Worm (Caenorhabditis elegans) whole organism, L4 larva: ENCODE results near the gene odr-7.

ENCODE experiments used
- F10B5.3 ChIP-seq: sonication (generic microtip); optimal IDR thresholded peaks from 2 replicates; lab custom pipeline; 2016; ENCODE audit warnings: mild to moderate bottlenecking, missing genetic modification characterization, missing compliant biosample characterization
- F37D6.2 ChIP-seq: sonication (generic microtip); optimal IDR thresholded peaks from 2 replicates; lab custom pipeline; 2016; ENCODE audit warnings: mild to moderate bottlenecking, missing genetic modification characterization, missing compliant biosample characterization
- F49E8.2 ChIP-seq: sonication (generic microtip); optimal IDR thresholded peaks from 2 replicates; lab custom pipeline; 2016; ENCODE audit warnings: missing compliant biosample characterization, mild to moderate bottlenecking, missing genetic modification characterization, borderline replicate concordance
- R02D3.7 ChIP-seq: fragments of 150-350 bp; sonication (generic microtip); optimal IDR thresholded peaks from 3 replicates; lab custom pipeline; 2014; ENCODE audit warnings: missing biosample characterization, missing genetic modification characterization
- Y48G9A.11 ChIP-seq: fragments of 200-800 bp; sonication (Bioruptor generic); IDR thresholded peaks from 2 replicates; pipeline ENCODE4 v1.3.6; 2022; ENCODE audit warnings: missing genetic modification reagents, missing genetic modification characterization, missing compliant biosample characterization
- aha-1 ChIP-seq: fragments of 150-350 bp; peaks from one replicate; lab custom pipeline; 2014; ENCODE audit warnings: missing biosample characterization, missing genetic modification characterization
- ama-1 ChIP-seq: fragments of 150-350 bp; optimal IDR thresholded peaks from 2 replicates; lab custom pipeline; 2014; ENCODE audit warnings: inconsistent platforms, mixed read lengths
- attf-4 ChIP-seq: sonication (generic microtip); optimal IDR thresholded peaks from 3 replicates; lab custom pipeline; 2017; ENCODE audit warnings: missing biosample characterization, missing genetic modification characterization
- ceh-28 ChIP-seq: fragments of 150-350 bp; optimal IDR thresholded peaks from 2 replicates; lab custom pipeline; 2014; ENCODE audit warnings: missing biosample characterization, missing genetic modification reagents, missing genetic modification characterization
- ceh-44 ChIP-seq: fragments of 200-800 bp; sonication (Bioruptor generic); IDR thresholded peaks from 2 replicates; pipeline ENCODE4 v1.3.6; 2022; ENCODE audit warnings: missing genetic modification reagents, missing genetic modification characterization, missing compliant biosample characterization
- ceh-62 ChIP-seq: sonication (generic microtip); optimal IDR thresholded peaks from 2 replicates; lab custom pipeline; 2017; ENCODE audit warnings: missing biosample characterization, missing genetic modification characterization
- cey-2 ChIP-seq: sonication (generic microtip); optimal IDR thresholded peaks from 3 replicates; lab custom pipeline; 2017; ENCODE audit warnings: missing genetic modification characterization, mild to moderate bottlenecking, missing compliant biosample characterization, antibody characterized with exemption, borderline replicate concordance; ENCODE audit not compliant: insufficient read depth
- ctbp-1 ChIP-seq: fragments of 200-800 bp; sonication (Bioruptor generic); IDR thresholded peaks from 2 replicates; pipeline ENCODE4 v1.3.6; 2022; ENCODE audit warnings: missing genetic modification reagents, missing genetic modification characterization, missing compliant biosample characterization
- daf-12 ChIP-seq: fragments of 150-350 bp; optimal IDR thresholded peaks from 2 replicates; lab custom pipeline; 2014; ENCODE audit warnings: missing biosample characterization, missing genetic modification reagents, missing genetic modification characterization
- daf-19 ChIP-seq: fragments of 200-800 bp; sonication (Bioruptor generic); conservative IDR thresholded peaks from 2 replicates; pipeline ENCODE4 v1.3.6; 2022; ENCODE audit warnings: missing genetic modification characterization, missing compliant biosample characterization
- dmd-6 ChIP-seq: fragments of 200-800 bp; sonication (Bioruptor generic); IDR thresholded peaks from 2 replicates; pipeline ENCODE4 v1.3.6; 2022; ENCODE audit warnings: missing genetic modification reagents, missing genetic modification characterization, missing compliant biosample characterization
- dmd-9 ChIP-seq: fragments of 200-800 bp; sonication (Bioruptor generic); IDR thresholded peaks from 2 replicates; pipeline ENCODE4 v1.3.6; 2022; ENCODE audit warnings: missing genetic modification reagents, missing genetic modification characterization, missing compliant biosample characterization
- fkh-10 ChIP-seq: fragments of 150-350 bp; optimal IDR thresholded peaks from 2 replicates; lab custom pipeline; 2014; ENCODE audit warnings: missing biosample characterization, missing genetic modification reagents, missing genetic modification characterization
- fos-1 ChIP-seq: fragments of 150-350 bp; optimal IDR thresholded peaks from 2 replicates; lab custom pipeline; 2014; ENCODE audit warnings: missing biosample characterization, missing genetic modification characterization
- hif-1 ChIP-seq, 2 experiments: sonication (generic microtip); optimal IDR thresholded peaks; 2 replicates each; lab custom pipeline; 2016 to 2017; ENCODE audit warnings: missing compliant biosample characterization in 2 of 2, missing genetic modification characterization in 2 of 2, missing genetic modification reagents in 2 of 2, missing genotype in 2 of 2, mild to moderate bottlenecking in 1 of 2
- hlh-11 ChIP-seq: fragments of 200-800 bp; sonication (Bioruptor generic); optimal IDR thresholded peaks from 2 replicates; lab custom pipeline; 2018; ENCODE audit warnings: mild to moderate bottlenecking, missing genetic modification characterization, missing compliant biosample characterization
- hlh-30 ChIP-seq: sonication (generic microtip); optimal IDR thresholded peaks from 2 replicates; lab custom pipeline; 2017; ENCODE audit warnings: antibody characterized with exemption, mild to moderate bottlenecking, missing genetic modification characterization, missing compliant biosample characterization; ENCODE audit not compliant: insufficient read depth
- hmg-1.1 ChIP-seq: fragments of 200-800 bp; sonication (Bioruptor generic); IDR thresholded peaks from 2 replicates; pipeline ENCODE4 v1.3.6; 2022; ENCODE audit warnings: missing genetic modification reagents, missing genetic modification characterization, missing compliant biosample characterization
- lim-7 ChIP-seq: fragments of 200-800 bp; sonication (Bioruptor generic); IDR thresholded peaks from 2 replicates; pipeline ENCODE4 v1.3.6; 2022; ENCODE audit warnings: missing genetic modification characterization, missing compliant biosample characterization
- lin-1 ChIP-seq: fragments of 200-800 bp; sonication (Bioruptor generic); IDR thresholded peaks from 2 replicates; pipeline ENCODE4 v1.3.6; 2022; ENCODE audit warnings: missing genetic modification reagents, missing genetic modification characterization, missing compliant biosample characterization
- lin-13 ChIP-seq: fragments of 150-350 bp; optimal IDR thresholded peaks from 2 replicates; lab custom pipeline; 2014; ENCODE audit warnings: missing biosample characterization, missing genetic modification reagents, missing genetic modification characterization
- lin-29 ChIP-seq: fragments of 200-800 bp; sonication (Bioruptor generic); IDR thresholded peaks from 2 replicates; pipeline ENCODE4 v1.3.6; 2022; ENCODE audit warnings: missing genetic modification reagents, missing genetic modification characterization, missing compliant biosample characterization
- lin-38 ChIP-seq: fragments of 200-800 bp; sonication (Bioruptor generic); IDR thresholded peaks from 2 replicates; pipeline ENCODE4 v1.3.6; 2022; ENCODE audit warnings: missing genetic modification reagents, missing genetic modification characterization, missing compliant biosample characterization
- lin-39 ChIP-seq: fragments of 150-350 bp; optimal IDR thresholded peaks from 2 replicates; lab custom pipeline; 2014; ENCODE audit warnings: missing biosample characterization, missing genetic modification reagents, missing genetic modification characterization
- lsy-2 ChIP-seq, 2 experiments: fragments of 150-350 bp in 1 of 2; sonication (generic microtip) in 1 of 2; optimal IDR thresholded peaks; 2 replicates each; lab custom pipeline; 2014 to 2017; ENCODE audit warnings: missing biosample characterization in 2 of 2, missing genetic modification characterization in 2 of 2
- madf-5 ChIP-seq, 2 experiments: fragments of 200-800 bp; sonication (Bioruptor generic); IDR thresholded peaks; 2 replicates each; pipeline ENCODE4 v1.3.6; 2022; ENCODE audit warnings: missing compliant biosample characterization in 2 of 2, missing genetic modification characterization in 2 of 2
- madf-9 ChIP-seq: fragments of 200-800 bp; sonication (Bioruptor generic); conservative IDR thresholded peaks from 2 replicates; pipeline ENCODE4 v1.3.6; 2022; ENCODE audit warnings: missing genetic modification reagents, missing genetic modification characterization, missing compliant biosample characterization
- mes-2 ChIP-seq: sonication (generic microtip); optimal IDR thresholded peaks from 2 replicates; lab custom pipeline; 2016; ENCODE audit warnings: missing genotype, mild to moderate bottlenecking, missing genetic modification characterization, missing compliant biosample characterization; ENCODE audit not compliant: poor library complexity, severe bottlenecking
- mxl-3 ChIP-seq: fragments of 200-800 bp; sonication (Bioruptor generic); optimal IDR thresholded peaks from 2 replicates; lab custom pipeline; 2018; ENCODE audit warnings: mild to moderate bottlenecking, missing genetic modification characterization, missing compliant biosample characterization
- nhr-10 ChIP-seq: fragments of 150-350 bp; optimal IDR thresholded peaks from 2 replicates; lab custom pipeline; 2014; ENCODE audit warnings: missing biosample characterization, missing genetic modification characterization
- nhr-11 ChIP-seq: fragments of 150-350 bp; optimal IDR thresholded peaks from 2 replicates; lab custom pipeline; 2014; ENCODE audit warnings: missing biosample characterization, missing genetic modification characterization
- nhr-25 ChIP-seq: sonication (generic microtip); optimal IDR thresholded peaks from 2 replicates; lab custom pipeline; 2017; ENCODE audit warnings: missing genetic modification characterization, mild to moderate bottlenecking, missing compliant biosample characterization, antibody characterized with exemption, moderate library complexity, borderline replicate concordance; ENCODE audit not compliant: insufficient read depth
- nhr-41 ChIP-seq: fragments of 200-800 bp; sonication (Bioruptor generic); IDR thresholded peaks from 2 replicates; pipeline ENCODE4 v1.3.6; 2022; ENCODE audit warnings: missing genetic modification reagents, missing genetic modification characterization, missing compliant biosample characterization
- nhr-42 ChIP-seq: fragments of 200-800 bp; sonication (Bioruptor generic); IDR thresholded peaks from 2 replicates; pipeline ENCODE4 v1.3.6; 2022; ENCODE audit warnings: missing genetic modification characterization, missing compliant biosample characterization
- nhr-77 ChIP-seq: fragments of 150-350 bp; optimal IDR thresholded peaks from 2 replicates; lab custom pipeline; 2014; ENCODE audit warnings: missing biosample characterization, missing genetic modification characterization
- pha-4 ChIP-seq, 2 experiments: fragments of 150-350 bp in 1 of 2; fragments of 200-800 bp in 1 of 2; sonication (Bioruptor generic) in 1 of 2; IDR thresholded peaks in 1 of 2; optimal IDR thresholded peaks in 1 of 2; 2 replicates each; pipeline versions ENCODE4 v1.3.6 to Lab custom; 2014 to 2022; ENCODE audit warnings: missing genetic modification characterization in 2 of 2, missing genetic modification reagents in 2 of 2, missing biosample characterization in 1 of 2, missing compliant biosample characterization in 1 of 2
- rbr-2 ChIP-seq: sonication (generic microtip); optimal IDR thresholded peaks from 2 replicates; lab custom pipeline; 2016; ENCODE audit warnings: missing genotype, missing genetic modification characterization, missing compliant biosample characterization
- snpc-4 ChIP-seq: fragments of 150-350 bp; optimal IDR thresholded peaks from 2 replicates; lab custom pipeline; 2014; ENCODE audit warnings: missing biosample characterization, missing genetic modification characterization
- zag-1 ChIP-seq: fragments of 150-350 bp; optimal IDR thresholded peaks from 2 replicates; lab custom pipeline; 2014; ENCODE audit warnings: missing biosample characterization, missing genetic modification characterization
- zfp-3 ChIP-seq: fragments of 200-800 bp; sonication (Bioruptor generic); conservative IDR thresholded peaks from 2 replicates; pipeline ENCODE4 v1.3.6; 2022; ENCODE audit warnings: missing genetic modification reagents, missing genetic modification characterization, missing compliant biosample characterization
- zip-11 ChIP-seq: fragments of 200-800 bp; sonication (Bioruptor generic); IDR thresholded peaks from 2 replicates; pipeline ENCODE4 v1.3.6; 2022; ENCODE audit warnings: missing genetic modification characterization, missing compliant biosample characterization
- ztf-11 ChIP-seq: fragments of 150-350 bp; optimal IDR thresholded peaks from 2 replicates; lab custom pipeline; 2014; ENCODE audit warnings: missing biosample characterization, missing genetic modification characterization
- ztf-7 ChIP-seq: fragments of 150-350 bp; optimal IDR thresholded peaks from 2 replicates; lab custom pipeline; 2014; ENCODE audit warnings: missing biosample characterization, missing genetic modification characterization

The odr-7 gene

ce11 chrX:12458021-12458420 lies 3.4 kb downstream of the odr-7 start (continued):
- no peak for TF ChIP-seq daf-12 (tag; lab: Kevin White, UChicago)
- TF ChIP-seq F37D6.2 (tag; lab: Kevin White, UChicago), result no peak
- TF ChIP-seq daf-19 (GFP tag; lab: Robert Waterston, UW), result peak; percentile 74
- TF ChIP-seq fos-1 (tag; lab: Kevin White, UChicago), result no peak
- peak; percentile 85 for TF ChIP-seq madf-9 (GFP tag; lab: Robert Waterston, UW)
- TF ChIP-seq F49E8.2 (tag; lab: Kevin White, UChicago), result peak; percentile 71
- TF ChIP-seq zag-1, result no peak
- TF ChIP-seq lim-7, result peak; percentile 90
- peak; percentile 75; the same call in 1 of the 2 replicates for TF ChIP-seq ceh-44
- peak; percentile 52; the same call in 1 of the 2 replicates for TF ChIP-seq ctbp-1 (GFP tag; lab: Robert Waterston, UW)
- TF ChIP-seq ceh-62, result no peak
- no peak for TF ChIP-seq nhr-11
- peak; percentile 87 for TF ChIP-seq dmd-9
- TF ChIP-seq nhr-41 (GFP tag; lab: Robert Waterston, UW), result 0 out of 2 replicates have a peak, but pooled peaks have one; percentile 26

ce11 chrX:12454290-12454795 lies 7.1 kb downstream of the odr-7 start, which contains the start of the genes T18D3.9 and T18D3.1:
T18D3.9 (minus strand) TSS chrX:12454457.
T18D3.1 (plus strand) TSS chrX:12454745.
- peak; percentile 21; the same call in 1 of the 2 replicates for TF ChIP-seq dmd-6 (GFP tag; lab: Robert Waterston, UW)
- TF ChIP-seq rbr-2, result peak; percentile 23
- no peak for TF ChIP-seq lin-1 (GFP tag; lab: Robert Waterston, UW)
- TF ChIP-seq fkh-10 (GFP tag; lab: Kevin White, UChicago), result no peak
- peak; percentile 17 for TF ChIP-seq ama-1 (lab: Kevin White, UChicago)
- no peak for TF ChIP-seq zag-1
- TF ChIP-seq mxl-3 (GFP tag; lab: Kevin White, UChicago), result peak; percentile 22
- peak; percentile 84 to 100 for TF ChIP-seq hif-1 (tag; optimal IDR thresholded peaks at IDR 0.05; lab: Kevin White, UChicago)
- no peak for TF ChIP-seq pha-4 (GFP tag; IDR thresholded peaks at IDR 0.05; lab: Robert Waterston, UW)
- peak; percentile 45 for TF ChIP-seq pha-4 (tag; optimal IDR thresholded peaks at IDR 0.05; lab: Kevin White, UChicago)
- TF ChIP-seq F37D6.2 (tag; lab: Kevin White, UChicago), result no peak
- TF ChIP-seq lin-29, result no peak
- no peak for TF ChIP-seq F10B5.3 (tag; lab: Kevin White, UChicago)
- TF ChIP-seq lim-7, result no peak
- no peak for TF ChIP-seq lin-13 (GFP tag; lab: Kevin White, UChicago)
- TF ChIP-seq aha-1 (tag; lab: Kevin White, UChicago), result peak; percentile 100
- no peak for TF ChIP-seq R02D3.7 (tag; lab: Kevin White, UChicago)
- TF ChIP-seq attf-4 (tag; lab: Kevin White, UChicago), result no peak
- no peak for TF ChIP-seq lin-39
- TF ChIP-seq snpc-4 (tag; lab: Kevin White, UChicago), result no peak
- TF ChIP-seq lsy-2 (tag; optimal IDR thresholded peaks at IDR 0.05; lab: Kevin White, UChicago), result peak in 1 of 2 experiments; percentile 68
- TF ChIP-seq madf-5 (GFP tag; IDR thresholded peaks at IDR 0.05; lab: Robert Waterston, UW), result no peak
- no peak for TF ChIP-seq zip-11 (GFP tag; lab: Robert Waterston, UW)
- 0 out of 2 replicates have a peak, but pooled peaks have one; percentile 44 for TF ChIP-seq hmg-1.1 (GFP tag; lab: Robert Waterston, UW)
- TF ChIP-seq nhr-41 (GFP tag; lab: Robert Waterston, UW), result no peak
- no peak for TF ChIP-seq daf-12 (tag; lab: Kevin White, UChicago)
- TF ChIP-seq zfp-3 (GFP tag; lab: Robert Waterston, UW), result no peak
- peak; percentile 72 for TF ChIP-seq mes-2 (tag; lab: Kevin White, UChicago)
- TF ChIP-seq hlh-30 (tag; lab: Kevin White, UChicago), result peak; percentile 34
- TF ChIP-seq nhr-25, result peak; percentile 37
- no peak for TF ChIP-seq ztf-11
- TF ChIP-seq nhr-42 (GFP tag; lab: Robert Waterston, UW), result no peak
- TF ChIP-seq daf-19 (GFP tag; lab: Robert Waterston, UW), result no peak
- peak; percentile 89 for TF ChIP-seq lin-38
- no peak for TF ChIP-seq ztf-7 (tag; lab: Kevin White, UChicago)
- no peak for TF ChIP-seq Y48G9A.11 (GFP tag; lab: Robert Waterston, UW)
- no peak for TF ChIP-seq nhr-10
- TF ChIP-seq cey-2 (tag; lab: Kevin White, UChicago), result no peak
- TF ChIP-seq ceh-28 (tag; lab: Kevin White, UChicago), result peak; percentile 14
- peak; percentile 13 for TF ChIP-seq nhr-77 (tag; lab: Kevin White, UChicago)
- peak; percentile 32 for TF ChIP-seq hlh-11
